Fruit fly (Drosophila melanogaster): ENCODE data around the gene PH4alphaNE2.

The PH4alphaNE2 gene

DNA sequence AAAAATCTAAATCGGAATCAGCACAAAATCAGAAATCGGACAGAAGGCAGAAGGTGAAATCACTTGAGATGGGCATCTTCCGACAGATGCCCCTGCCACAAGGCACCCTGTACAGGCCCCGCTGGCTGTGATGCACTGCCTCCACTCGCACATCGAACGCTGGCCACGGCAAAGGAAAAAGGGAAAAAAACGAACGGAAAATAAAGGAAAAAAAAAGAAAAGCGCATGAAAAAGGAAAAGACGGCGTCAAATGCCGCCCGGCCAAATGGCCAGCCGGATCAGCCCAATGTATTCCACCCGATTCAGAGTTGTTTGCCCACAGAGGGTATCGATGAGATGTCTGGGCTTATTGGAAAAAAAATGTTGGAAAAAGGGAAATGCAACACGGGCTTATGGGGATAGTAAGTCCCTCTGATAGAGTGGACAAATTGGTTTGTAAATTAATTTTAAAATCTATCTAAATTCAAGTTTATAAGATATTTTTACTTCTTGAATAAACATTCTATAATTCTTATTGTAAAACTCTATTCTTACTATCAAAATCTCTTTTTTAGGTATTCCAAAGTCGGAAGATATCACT lies 19.2 kb upstream of the PH4alphaNE2 start:
- no peak for TF ChIP-seq CG13204 (GFP tag; optimal IDR thresholded peaks at IDR 0.05)
- peak; percentile 52; the same call in 1 of the 2 replicates for TF ChIP-seq Ets98B (GFP tag; IDR thresholded peaks at IDR 0.05)
- no peak for TF ChIP-seq CG17806 (tag; optimal IDR thresholded peaks at IDR 0.05)
- TF ChIP-seq CG14655 (GFP tag; optimal IDR thresholded peaks at IDR 0.05), result peak; percentile 59
- peak; percentile 73; the same call in 2 of the 3 replicates for TF ChIP-seq fd96Ca (GFP tag; IDR thresholded peaks at IDR 0.05)
- peak; percentile 64 for TF ChIP-seq CG4496 (GFP tag; IDR thresholded peaks at IDR 0.05)
- peak; percentile 53 for TF ChIP-seq CG8301 (tag; optimal IDR thresholded peaks at IDR 0.05)
- no peak for TF ChIP-seq rn (GFP tag; IDR thresholded peaks at IDR 0.05)
- TF ChIP-seq CG12605 (GFP tag; IDR thresholded peaks at IDR 0.05), result peak; percentile 56; the same call in 1 of the 2 replicates
- peak; percentile 3 for TF ChIP-seq Pif1A (GFP tag; optimal IDR thresholded peaks at IDR 0.05)

DNA sequence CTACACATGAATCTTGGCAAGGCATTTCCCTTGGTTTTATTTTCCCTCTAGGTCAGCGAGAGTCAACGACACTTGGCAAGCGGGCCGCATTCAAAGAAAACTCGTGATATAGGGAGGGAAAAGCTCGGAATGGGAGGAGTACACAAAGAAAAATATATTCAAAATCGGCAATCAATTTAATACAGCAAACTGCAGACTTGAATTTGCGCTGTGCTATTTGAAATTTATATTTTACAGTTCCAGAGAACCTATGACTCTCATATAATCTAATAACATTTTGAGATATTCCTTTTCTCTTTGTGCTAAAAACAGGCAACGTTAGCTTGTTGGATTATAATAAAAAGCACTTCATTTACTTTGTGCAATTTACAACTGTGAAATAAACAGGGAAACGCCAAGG lies 17.6 kb upstream of the PH4alphaNE2 start:
- no peak for TF ChIP-seq CG17806 (tag; optimal IDR thresholded peaks at IDR 0.05)
- no peak for TF ChIP-seq Pif1A (GFP tag; optimal IDR thresholded peaks at IDR 0.05)
- 0 out of 2 replicates have a peak, but pooled peaks have one; percentile 17 for TF ChIP-seq CG32121 (GFP tag; IDR thresholded peaks at IDR 0.05)
- no peak for TF ChIP-seq gl (tag; optimal IDR thresholded peaks at IDR 0.05)
- peak; percentile 21 for TF ChIP-seq CG8301 (tag; optimal IDR thresholded peaks at IDR 0.05)
- TF ChIP-seq CG12605 (GFP tag; IDR thresholded peaks at IDR 0.05), result no peak
- TF ChIP-seq Pif1B (GFP tag; optimal IDR thresholded peaks at IDR 0.05), result no peak
- TF ChIP-seq CG14655 (GFP tag; optimal IDR thresholded peaks at IDR 0.05), result peak; percentile 44
- no peak for TF ChIP-seq CG13204 (GFP tag; optimal IDR thresholded peaks at IDR 0.05)

DNA sequence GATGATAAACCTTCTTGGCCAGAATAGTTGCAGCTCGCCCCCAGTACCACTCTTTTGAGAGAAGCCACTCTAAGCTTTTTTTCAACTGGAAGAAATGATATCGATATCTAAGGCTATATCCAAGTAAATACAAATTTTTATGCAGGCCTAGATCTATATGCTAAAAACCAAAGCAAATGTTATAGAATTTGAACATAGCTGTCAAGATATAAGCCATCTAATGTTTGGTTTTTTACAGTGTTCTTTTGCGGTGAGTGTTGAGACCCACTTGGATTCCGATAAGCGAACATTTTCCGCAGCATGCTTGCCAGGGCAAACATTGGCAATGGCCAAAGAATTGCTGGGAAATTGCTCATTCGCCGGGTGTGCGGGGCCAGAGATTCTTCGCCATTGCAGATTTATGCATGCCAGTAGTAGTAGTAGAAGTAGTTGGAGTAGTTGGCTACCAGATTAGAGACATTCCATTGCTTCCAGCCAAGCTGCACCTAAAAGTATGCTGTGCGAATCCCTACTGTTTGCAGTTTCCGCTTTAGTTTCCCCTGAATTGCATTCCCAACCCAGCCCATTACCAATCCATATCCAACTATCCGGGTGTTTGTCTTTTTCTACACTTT lies 16.8 kb upstream of the PH4alphaNE2 start:
- TF ChIP-seq CG14655 (GFP tag; optimal IDR thresholded peaks at IDR 0.05) (peak; percentile 0), CG12605 (GFP tag; IDR thresholded peaks at IDR 0.05) (no peak)

DNA sequence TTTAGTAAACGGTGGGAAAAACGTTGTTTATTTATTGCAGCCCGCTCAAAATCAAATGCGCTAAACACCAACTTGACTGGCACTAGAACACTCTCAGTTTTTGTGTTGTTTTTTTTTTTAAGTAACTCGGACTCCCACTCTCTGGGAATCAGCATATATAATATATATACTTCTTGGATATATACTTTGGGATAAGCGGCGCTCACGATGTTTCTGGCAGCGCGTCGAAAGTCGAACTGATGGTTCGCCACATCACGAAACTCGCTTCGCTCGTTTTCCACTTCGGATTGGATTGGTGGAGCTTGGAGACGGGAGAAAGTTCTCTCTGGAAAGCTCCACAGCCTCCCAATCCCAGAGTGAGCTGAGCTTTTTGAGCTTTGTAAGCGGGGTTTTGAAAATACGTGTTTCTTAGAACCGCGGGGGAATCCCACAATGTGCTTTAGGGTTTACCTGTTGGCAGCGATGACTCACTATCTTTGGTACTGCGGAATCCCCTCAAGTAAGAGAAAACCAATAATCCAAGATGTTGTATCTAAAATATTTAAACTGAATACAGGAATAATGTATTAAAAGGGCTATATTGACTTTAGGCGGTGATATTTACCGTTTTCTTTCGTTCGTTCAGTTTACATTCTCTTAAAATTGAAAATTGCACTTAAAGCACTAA lies 14.9 kb upstream of the PH4alphaNE2 start, which contains the start of gene jdp:
TSS of gene jdp (minus strand) at position 239 of the 667 bp plus-strand sequence.
- no peak for TF ChIP-seq CG34367 (tag; optimal IDR thresholded peaks at IDR 0.05)
- TF ChIP-seq CG4496 (GFP tag; IDR thresholded peaks at IDR 0.05), result peak; percentile 63; the same call in 2 of the 3 replicates
- TF ChIP-seq CG10348 (GFP tag; IDR thresholded peaks at IDR 0.05), result no peak
- no peak for TF ChIP-seq CG17806 (tag; optimal IDR thresholded peaks at IDR 0.05)
- peak; percentile 60 for TF ChIP-seq Pif1B (GFP tag; optimal IDR thresholded peaks at IDR 0.05)
- TF ChIP-seq CG32121 (GFP tag; IDR thresholded peaks at IDR 0.05), result peak; percentile 63; the same call in 1 of the 2 replicates
- TF ChIP-seq Pif1A (GFP tag; optimal IDR thresholded peaks at IDR 0.05), result peak; percentile 32
- TF ChIP-seq Snoo (tag; optimal IDR thresholded peaks at IDR 0.05), result no peak
- no peak for TF ChIP-seq gl (tag; optimal IDR thresholded peaks at IDR 0.05)
- no peak for TF ChIP-seq rn (GFP tag; IDR thresholded peaks at IDR 0.05)
- peak; percentile 55; the same call in 1 of the 2 replicates for TF ChIP-seq Ets98B (GFP tag; IDR thresholded peaks at IDR 0.05)
- TF ChIP-seq fd96Ca (GFP tag; IDR thresholded peaks at IDR 0.05), result no peak; the same call in 2 of the 3 replicates
- TF ChIP-seq EcR (GFP tag; optimal IDR thresholded peaks at IDR 0.05), result no peak
- no peak for TF ChIP-seq CG8301 (tag; optimal IDR thresholded peaks at IDR 0.05)
- peak; percentile 5 for TF ChIP-seq CG8159 (tag; optimal IDR thresholded peaks at IDR 0.05)
- TF ChIP-seq CG9948 (tag; optimal IDR thresholded peaks at IDR 0.05), result no peak
- no peak for TF ChIP-seq CG15710 (tag; optimal IDR thresholded peaks at IDR 0.05)
- no peak for TF ChIP-seq D1 (tag; optimal IDR thresholded peaks at IDR 0.05)
- TF ChIP-seq CG13204 (GFP tag; optimal IDR thresholded peaks at IDR 0.05), result no peak
- peak; percentile 51; the same call in 1 of the 2 replicates for TF ChIP-seq CG12605 (GFP tag; IDR thresholded peaks at IDR 0.05)

DNA sequence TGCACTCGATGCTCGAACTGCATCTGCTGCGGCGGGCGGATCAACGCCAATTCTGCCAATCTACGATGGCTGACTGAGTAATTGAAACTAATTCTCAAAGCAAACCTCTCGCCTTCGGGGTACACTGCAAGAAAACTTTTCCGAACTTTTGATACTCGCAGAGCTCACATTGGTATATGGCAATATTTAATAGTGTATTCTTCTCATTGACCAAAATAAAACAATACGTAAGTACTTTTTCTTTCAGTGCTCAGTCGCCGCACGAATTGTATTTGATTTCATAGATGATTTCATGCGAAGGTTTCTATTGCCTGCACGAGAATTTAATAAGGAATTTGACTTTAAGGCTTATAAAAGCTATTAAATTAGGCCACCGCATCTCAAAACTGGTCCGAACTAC lies 13.6 kb upstream of the PH4alphaNE2 start:
- TF ChIP-seq CG15710 (tag; optimal IDR thresholded peaks at IDR 0.05) (no peak), fd96Ca (GFP tag; IDR thresholded peaks at IDR 0.05) (peak; percentile 42; the same call in 1 of the 3 replicates), CG10348 (GFP tag; IDR thresholded peaks at IDR 0.05) (no peak), Ets98B (GFP tag; IDR thresholded peaks at IDR 0.05) (peak; percentile 58), CG32121 (GFP tag; IDR thresholded peaks at IDR 0.05) (no peak), CG4496 (GFP tag; IDR thresholded peaks at IDR 0.05) (peak; percentile 62; the same call in 2 of the 3 replicates), CG14655 (GFP tag; optimal IDR thresholded peaks at IDR 0.05) (peak; percentile 9), CG34367 (tag; optimal IDR thresholded peaks at IDR 0.05) (no peak)

DNA sequence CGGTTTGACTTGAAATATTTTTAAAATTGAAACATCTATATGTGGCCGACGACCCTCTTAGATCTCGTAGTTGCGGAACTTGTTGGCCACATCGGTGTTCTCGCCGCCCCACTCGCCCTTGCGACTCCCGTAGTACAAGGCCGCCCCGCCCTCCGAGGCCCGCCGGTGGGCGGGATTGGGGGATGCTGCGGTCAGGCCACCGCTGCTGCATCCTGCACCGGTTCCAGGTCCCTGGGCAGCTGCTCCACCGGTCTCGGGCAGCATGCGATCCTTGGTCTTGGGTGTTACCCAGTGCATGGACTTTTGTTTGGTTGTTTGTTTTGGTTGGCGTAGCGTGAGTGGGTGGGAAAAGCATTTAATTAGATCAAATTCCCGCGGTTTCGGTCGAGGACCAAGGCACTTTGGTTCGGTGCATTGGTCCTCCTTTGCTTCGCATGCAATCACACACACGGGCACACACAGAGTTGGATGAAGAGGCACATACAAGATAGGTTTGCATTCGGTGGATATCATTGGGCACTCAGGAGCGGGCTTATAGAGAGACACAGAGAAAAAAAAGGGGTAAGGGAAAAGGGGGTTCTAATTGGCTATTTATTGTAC lies 6.4 kb upstream of the PH4alphaNE2 start:
- no peak for TF ChIP-seq CG13204 (GFP tag; optimal IDR thresholded peaks at IDR 0.05)
- no peak for TF ChIP-seq CG32121 (GFP tag; IDR thresholded peaks at IDR 0.05)
- TF ChIP-seq CG12605 (GFP tag; IDR thresholded peaks at IDR 0.05), result no peak
- no peak for TF ChIP-seq Snoo (tag; optimal IDR thresholded peaks at IDR 0.05)
- no peak for TF ChIP-seq gl (tag; optimal IDR thresholded peaks at IDR 0.05)
- no peak for TF ChIP-seq EcR (GFP tag; optimal IDR thresholded peaks at IDR 0.05)
- TF ChIP-seq CG17806 (tag; optimal IDR thresholded peaks at IDR 0.05), result no peak
- no peak for TF ChIP-seq CG15710 (tag; optimal IDR thresholded peaks at IDR 0.05)
- no peak for TF ChIP-seq CG4496 (GFP tag; IDR thresholded peaks at IDR 0.05)

Measured in whole organism, pupa.